Worm (Caenorhabditis elegans): ENCODE data around the gene T13C5.7.

ce11 chrX:6221097-6221496 is 40.7 kb downstream of the T13C5.7 start:
- TF ChIP-seq dao-5 (tag; optimal IDR thresholded peaks at IDR 0.05) (no peak), him-1 (tag; optimal IDR thresholded peaks at IDR 0.05) (no peak)

Measured in whole organism, L4/young adult.